Fruit fly (Drosophila melanogaster) whole organism, larva: ENCODE data around the gene CG10324.

Experiments used
- noc ChIP-seq: fragments of 200-800 bp; sonication (Bioruptor generic); optimal IDR thresholded peaks from 3 replicates; lab custom pipeline; 2019; ENCODE audit warnings: missing biosample characterization, mild to moderate bottlenecking, missing genetic modification characterization, moderate library complexity

The CG10324 gene

dm6 chr3R:16646952-16647715 is at the start of gene CG10324, which contains the start of gene CCT3:
TSS of gene CG10324 (minus strand) at chr3R:16647004.
TSS of gene CCT3 (plus strand) at chr3R:16647605.
- TF ChIP-seq noc (tag; lab: Kevin White, UChicago) = no peak

dm6 chr3R:16682901-16683300 is 36.1 kb upstream of the CG10324 start:
- TF ChIP-seq noc (tag; lab: Kevin White, UChicago) = no peak

DNA sequence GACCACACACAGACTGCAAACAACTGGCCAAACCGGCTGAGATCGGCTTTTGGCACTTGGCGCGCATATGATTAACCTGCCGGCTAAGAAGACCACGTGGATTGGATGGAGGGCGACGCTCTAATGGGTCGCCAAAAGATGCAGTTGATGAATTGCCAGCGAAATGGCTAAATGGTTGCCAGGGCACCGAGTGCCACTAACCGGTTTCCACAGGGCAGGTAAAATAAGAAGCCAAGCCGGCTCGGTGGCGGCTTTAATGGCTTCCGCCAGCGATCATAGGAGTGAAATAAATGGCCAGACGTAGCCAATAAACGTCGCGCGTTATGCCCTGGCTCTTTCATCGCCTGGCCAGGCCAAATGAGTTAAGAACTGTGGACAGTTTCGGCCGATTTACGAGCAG is 31.1 kb upstream of the CG10324 start:
- no peak for TF ChIP-seq noc (tag; lab: Kevin White, UChicago)

DNA sequence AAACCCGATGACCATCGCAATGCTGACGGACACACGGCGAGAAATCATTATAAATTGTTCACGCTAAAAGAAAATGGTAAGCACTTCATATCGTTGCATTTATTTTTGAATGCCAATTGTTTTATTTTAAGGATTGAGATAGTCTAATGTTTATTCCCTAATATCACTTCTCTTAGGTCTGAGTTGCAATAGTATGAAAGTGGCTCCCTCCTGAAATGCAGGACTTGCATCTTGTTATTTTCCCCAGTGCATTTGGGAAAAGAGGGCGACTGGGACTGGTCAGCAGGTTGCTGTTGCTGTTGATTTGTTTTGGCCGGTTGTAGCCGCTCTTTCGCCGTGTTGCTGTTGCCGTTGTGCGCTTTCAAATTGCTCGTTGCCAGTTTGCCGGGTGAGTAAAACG is 29.7 kb upstream of the CG10324 start:
- TF ChIP-seq noc (tag; lab: Kevin White, UChicago) = no peak

DNA sequence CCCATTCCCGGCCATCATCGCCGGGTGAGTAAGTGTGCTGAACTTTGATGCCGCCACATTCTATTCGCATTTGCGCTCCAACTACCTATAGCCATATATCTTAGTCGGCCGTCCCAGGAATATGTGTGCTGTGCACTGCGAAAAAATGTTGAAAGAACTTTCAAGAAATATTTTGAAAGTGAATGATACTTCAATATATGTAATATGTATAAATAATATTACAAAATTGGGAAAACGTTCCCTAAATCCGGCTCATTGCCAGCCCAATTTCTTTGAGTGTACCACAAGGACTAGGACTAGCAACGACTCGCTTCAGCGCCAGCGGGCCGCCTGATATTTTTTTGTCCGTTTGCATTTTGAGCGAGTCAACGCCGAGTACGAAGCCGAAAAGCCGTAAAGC is 26.4 kb upstream of the CG10324 start:
- no peak for TF ChIP-seq noc (tag; lab: Kevin White, UChicago)

DNA sequence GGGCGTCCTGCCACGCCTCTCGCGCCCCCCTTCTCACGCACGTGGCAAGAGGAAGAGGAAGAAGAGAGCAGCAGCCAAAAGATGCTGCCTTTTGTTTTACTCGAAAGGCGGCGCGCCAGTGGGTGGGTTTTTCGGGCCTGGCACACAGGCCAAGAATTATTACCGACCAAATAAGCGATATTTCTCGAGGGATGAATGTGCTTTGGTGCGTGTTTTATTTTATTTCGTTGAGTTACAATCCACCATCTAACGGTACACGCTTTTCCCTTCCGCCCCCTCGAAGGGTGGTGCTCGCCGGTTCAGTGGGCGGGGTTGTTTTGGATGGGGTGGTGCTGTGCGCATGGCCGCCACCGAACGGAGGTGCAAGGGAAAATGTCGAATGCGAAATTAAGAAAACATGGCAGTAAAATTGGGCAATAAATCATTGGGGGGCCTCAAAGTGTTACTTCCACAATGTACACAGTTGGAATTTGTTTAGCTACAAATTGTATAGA is 25.5 kb upstream of the CG10324 start:
- TF ChIP-seq noc (tag; lab: Kevin White, UChicago) = no peak

DNA sequence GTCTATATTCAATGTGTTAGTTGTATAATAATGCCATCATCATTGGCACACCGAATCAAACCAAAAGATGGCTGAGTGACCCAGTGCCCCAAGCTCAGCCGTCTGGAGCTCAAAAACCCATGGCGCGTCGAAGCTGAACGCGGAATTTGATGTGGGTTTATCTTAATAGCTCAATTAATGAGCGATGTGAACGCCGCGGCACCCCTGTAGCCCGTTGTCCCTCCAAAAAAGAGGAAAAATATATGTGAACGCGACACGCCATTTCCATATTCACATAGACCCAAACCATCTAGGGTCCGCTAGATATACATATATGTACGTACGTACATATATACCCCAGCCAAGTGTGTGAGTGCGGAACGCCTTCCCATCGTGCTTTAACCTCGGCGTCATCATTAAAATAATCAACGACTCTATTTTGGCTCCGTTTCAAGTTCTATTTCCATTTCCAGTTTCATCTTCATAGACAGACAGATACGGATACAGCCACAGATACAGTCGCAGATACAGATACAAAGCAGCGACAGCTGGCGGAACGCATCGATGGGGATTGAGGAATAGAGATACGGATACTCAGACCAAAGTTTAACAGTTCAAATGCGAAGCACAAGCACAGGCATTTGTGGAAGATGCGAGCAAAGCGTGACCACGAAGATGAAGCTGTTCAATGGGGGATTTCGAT is 17.5 kb upstream of the CG10324 start:
- TF ChIP-seq noc (tag; lab: Kevin White, UChicago) = no peak

- TF ChIP-seq noc (tag; lab: Kevin White, UChicago) = no peak
Observed at dm6 chr3R:16661693-16662092, 14.9 kb upstream of the CG10324 start.

DNA sequence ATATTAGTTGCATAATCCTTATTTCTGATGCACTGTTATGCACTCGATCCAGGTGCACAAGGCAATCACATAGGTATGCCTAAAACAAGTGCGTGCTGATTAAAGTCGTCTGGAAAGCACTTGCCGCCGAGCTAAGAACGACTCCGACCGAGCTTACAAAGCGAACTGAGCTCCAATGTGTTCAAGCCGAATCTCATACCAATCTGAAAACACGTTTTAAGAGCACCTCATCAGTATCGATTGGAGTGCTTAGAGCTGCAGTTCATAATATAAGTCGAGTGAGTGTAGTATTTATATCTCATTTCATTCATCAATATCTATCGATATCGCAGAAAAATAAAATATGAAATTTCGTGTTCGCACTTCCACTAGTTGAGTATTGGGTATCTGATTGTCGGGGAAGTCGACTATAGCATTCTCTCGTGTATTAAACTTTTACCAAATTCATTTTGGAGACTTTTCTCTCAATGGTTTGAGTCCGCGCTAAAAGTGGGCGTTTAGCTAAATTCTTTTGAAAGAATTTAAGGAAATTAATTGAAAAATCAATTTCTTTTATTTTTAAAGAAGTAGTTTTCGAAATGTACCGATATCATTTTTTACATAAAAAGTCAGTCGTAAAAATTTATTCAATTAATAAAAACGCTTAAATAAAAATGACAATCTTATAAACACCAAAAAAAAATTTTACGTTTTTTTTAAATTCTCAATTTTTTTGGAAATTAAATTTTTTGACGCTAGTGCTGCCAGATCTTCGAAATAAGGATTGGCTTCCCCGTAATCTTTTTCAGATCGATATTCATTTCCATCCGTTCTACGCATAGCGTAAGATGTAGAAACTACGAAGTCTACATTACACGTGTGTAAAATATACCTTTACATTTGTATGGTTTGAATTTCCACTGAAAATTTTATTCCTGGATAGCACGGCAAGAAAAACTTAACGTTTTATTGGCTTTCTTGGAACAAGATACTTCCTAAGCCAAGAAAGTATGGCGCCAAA is 9.0 kb upstream of the CG10324 start, which contains the start of gene modSP:
Gene modSP (minus strand): TSS at position 169 of the 1,000 bp plus-strand sequence.
- TF ChIP-seq noc (tag; lab: Kevin White, UChicago) = no peak

DNA sequence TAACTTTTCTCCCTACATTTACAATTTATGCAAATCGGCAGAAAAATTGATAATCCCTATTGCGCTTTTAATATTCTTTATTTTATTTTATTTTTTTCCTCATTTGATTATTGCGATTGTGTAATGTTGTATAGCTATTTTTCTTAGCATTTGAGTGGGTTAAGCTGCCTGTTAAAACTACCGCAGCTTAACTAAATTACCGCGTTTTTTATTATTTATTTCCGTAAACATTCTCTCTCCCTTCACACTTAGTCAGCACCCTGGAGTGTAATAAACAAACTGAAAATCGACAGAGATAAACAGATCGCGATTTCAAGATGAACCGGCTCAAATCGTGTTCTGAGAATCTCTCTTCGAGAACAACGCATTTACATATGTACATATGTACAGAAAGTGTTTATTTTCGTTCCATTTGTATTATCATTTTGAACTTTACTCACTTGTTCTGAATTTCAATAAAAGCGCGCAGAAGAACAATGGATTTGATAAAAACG is 8.2 kb upstream of the CG10324 start:
- TF ChIP-seq noc (tag; lab: Kevin White, UChicago) = no peak

DNA sequence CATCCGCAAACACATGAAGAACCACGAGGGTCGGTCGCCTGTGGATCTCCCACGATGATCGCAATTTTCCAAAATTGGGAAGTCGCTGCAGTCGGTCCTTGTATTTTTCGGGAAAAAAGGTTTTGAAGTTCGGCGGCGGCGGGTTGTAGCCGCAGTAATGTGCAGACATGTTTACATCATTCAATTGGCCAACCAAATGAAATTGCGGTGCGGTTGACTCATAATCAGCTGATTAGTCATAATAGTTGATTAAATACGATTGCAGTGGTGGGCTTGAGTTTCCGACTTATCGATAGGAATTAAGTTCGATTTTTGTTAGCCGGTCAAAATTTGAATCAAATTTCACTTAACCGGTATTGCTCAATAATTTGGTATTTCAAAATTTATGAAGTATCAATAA is 5.3 kb upstream of the CG10324 start, which contains the start of gene CG14907:
Gene CG14907 (minus strand): TSS at position 229 of the 400 bp plus-strand sequence.
- TF ChIP-seq noc (tag; lab: Kevin White, UChicago) = peak; percentile 20

dm6 chr3R:16650950-16651349 is 4.1 kb upstream of the CG10324 start, which contains the start of gene Mettl4:
TSS of gene Mettl4 (minus strand) at chr3R:16651157.
- TF ChIP-seq noc (tag; lab: Kevin White, UChicago) = no peak

- TF ChIP-seq noc (tag; lab: Kevin White, UChicago) = no peak
Observed at dm6 chr3R:16649282-16649681, 2.5 kb upstream of the CG10324 start.

DNA sequence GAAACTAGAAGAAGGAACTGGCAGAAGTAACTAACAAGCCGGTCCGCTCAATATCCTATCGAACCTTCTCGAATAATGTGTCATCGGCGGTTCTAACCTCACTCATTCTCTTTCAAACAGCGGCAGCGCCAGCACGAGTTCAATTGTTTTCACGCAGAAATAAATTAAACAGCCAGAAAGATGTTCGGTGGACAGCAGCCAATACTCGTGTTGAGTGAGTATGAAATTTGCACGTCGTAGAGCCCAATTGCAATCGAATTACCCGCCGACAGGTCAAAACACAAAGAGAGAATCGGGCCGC is 862 bp upstream of the CG10324 start:
- TF ChIP-seq noc (tag; lab: Kevin White, UChicago) = no peak

DNA sequence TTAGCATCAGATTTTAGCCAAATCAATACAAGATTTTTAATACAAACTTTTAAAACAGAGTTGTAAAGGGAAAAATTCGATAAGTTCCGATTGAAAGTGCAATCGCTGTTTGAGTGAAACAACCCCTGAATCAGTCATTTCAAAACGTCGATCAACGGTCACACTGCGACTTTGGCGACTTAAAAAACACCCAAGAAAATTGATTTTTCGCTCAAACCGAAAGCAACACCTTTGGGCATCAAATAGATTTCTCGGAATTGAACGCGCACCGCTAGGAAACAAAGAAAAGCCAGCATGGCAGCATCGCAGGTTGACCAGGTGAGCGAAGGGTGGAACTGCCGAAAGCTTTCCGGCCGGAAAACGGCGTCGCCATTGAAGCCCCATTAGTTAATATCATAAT is 3.2 kb downstream of the CG10324 start, which contains the start of gene Arl6IP1:
Gene Arl6IP1 (plus strand): TSS at position 15 of the 400 bp plus-strand sequence.
- TF ChIP-seq noc (tag; lab: Kevin White, UChicago) = no peak
